Worm (Caenorhabditis elegans) whole organism, L4/young adult: Measurements from ENCODE around the gene twk-12.

Source experiments
- W03F9.2 ChIP-seq: fragments of 150-350 bp; optimal IDR thresholded peaks from 2 replicates; lab custom pipeline; 2014; ENCODE audit warnings: missing biosample characterization, missing genetic modification characterization
- dao-5 ChIP-seq: sonication (generic microtip); optimal IDR thresholded peaks from 2 replicates; lab custom pipeline; 2016; ENCODE audit warnings: missing genotype, missing genetic modification characterization, moderate library complexity, missing compliant biosample characterization
- him-1 ChIP-seq: sonication (generic microtip); optimal IDR thresholded peaks from 2 replicates; lab custom pipeline; 2016; ENCODE audit warnings: missing genotype, missing genetic modification reagents, missing genetic modification characterization, missing compliant biosample characterization

ce11 chrV:10691313-10691712 is 23.9 kb downstream of the twk-12 start:
- no peak for TF ChIP-seq W03F9.2 (tag; lab: Kevin White, UChicago)
- no peak for TF ChIP-seq him-1 (tag; lab: Kevin White, UChicago)
- no peak for TF ChIP-seq dao-5 (tag; lab: Kevin White, UChicago)
